Worm (Caenorhabditis elegans): ENCODE results near the gene nlp-63.

ce11 chrII:10106870-10107269, 48.3 kb upstream of the nlp-63 start, which contains the start of gene ZK945.6:
- TF ChIP-seq flt-1 (GFP tag; IDR thresholded peaks at IDR 0.05) (no peak), med-1 (GFP tag; optimal IDR thresholded peaks at IDR 0.05; ENCODE audit: insufficient read depth) (no peak), ref-1 (GFP tag; conservative IDR thresholded peaks at IDR 0.05) (no peak), T22C8.4 (GFP tag; IDR thresholded peaks at IDR 0.05) (no peak), ztf-29 (GFP tag; IDR thresholded peaks at IDR 0.05) (no peak), tab-1 (GFP tag; IDR thresholded peaks at IDR 0.05) (no peak), klf-2 (GFP tag; conservative IDR thresholded peaks at IDR 0.05) (no peak), ztf-23 (GFP tag; IDR thresholded peaks at IDR 0.05) (no peak), cog-1 (tag; optimal IDR thresholded peaks at IDR 0.05) (no peak)

All from whole organism, midembryonic.